Fruit fly (Drosophila melanogaster) whole organism: ENCODE results near the gene CG13622.

Source experiments
- CG8478 ChIP-seq: fragments of >200 bp; optimal IDR thresholded peaks from 2 replicates; lab custom pipeline; 2018; ENCODE audit warnings: inconsistent platforms
- pan ChIP-seq: fragments of >200 bp; optimal IDR thresholded peaks from 2 replicates; lab custom pipeline; 2017
- psq ChIP-seq: fragments of >200 bp; optimal IDR thresholded peaks from 2 replicates; lab custom pipeline; 2017

- TF ChIP-seq psq, result no peak
- TF ChIP-seq pan (lab: Kevin White, UChicago), result no peak
- TF ChIP-seq CG8478 (lab: Kevin White, UChicago), result no peak
Observed at dm6 chr3R:24530328-24530727, 6.8 kb upstream of the CG13622 start, which contains the start of the genes CG13623 and ana1.
